Worm (Caenorhabditis elegans): ENCODE measurements around the gene F19G12.8.
A peak's percentile ranks its signal among the peaks of the same experiment; 100 is the strongest.

Gene F19G12.8

DNA sequence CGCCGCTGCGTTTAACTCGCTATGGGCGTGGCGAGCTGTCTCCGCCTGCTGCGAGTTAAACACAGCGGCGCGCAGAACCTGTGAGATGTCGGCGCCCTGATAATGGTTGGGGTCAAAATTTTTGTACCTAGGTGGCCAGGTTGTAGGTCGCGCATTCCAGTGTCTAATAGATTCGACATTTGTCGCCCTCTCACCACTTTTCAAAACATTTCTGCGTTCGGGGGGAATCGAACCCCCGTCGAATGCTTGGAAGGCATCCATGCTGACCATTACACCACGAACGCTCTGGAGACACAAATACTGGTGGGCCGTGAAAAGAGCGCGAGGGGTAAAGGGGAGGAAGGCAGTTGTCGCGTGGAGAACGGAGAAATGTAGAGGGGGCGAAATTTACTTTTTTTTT is 37.7 kb upstream of the F19G12.8 start (continued):
- TF ChIP-seq ceh-48 (tag; optimal IDR thresholded peaks at IDR 0.05) (peak; percentile 70), pag-3 (tag; optimal IDR thresholded peaks at IDR 0.05; ENCODE audit: borderline replicate concordance) (peak; percentile 29), fkh-10 (GFP tag; optimal IDR thresholded peaks at IDR 0.05) (peak; percentile 16), ceh-6 (GFP tag; optimal IDR thresholded peaks at IDR 0.05) (peak; percentile 90), ceh-2 (tag; optimal IDR thresholded peaks at IDR 0.05) (peak; percentile 68), hlh-15 (tag; optimal IDR thresholded peaks at IDR 0.05) (peak; percentile 61), C38D4.7 (GFP tag; optimal IDR thresholded peaks at IDR 0.05) (peak; percentile 78), ttx-3 (tag; optimal IDR thresholded peaks at IDR 0.05) (peak; percentile 83), mec-3 (tag; optimal IDR thresholded peaks at IDR 0.05; ENCODE audit: borderline replicate concordance) (no peak), rnt-1 (tag; optimal IDR thresholded peaks at IDR 0.05) (peak; percentile 85), pha-2 (tag; optimal IDR thresholded peaks at IDR 0.05) (peak; percentile 81), ceh-18 (tag; optimal IDR thresholded peaks at IDR 0.05) (peak; percentile 76), fkh-6 (tag; optimal IDR thresholded peaks at IDR 0.05) (peak; percentile 78), T23F11.4 (GFP tag; optimal IDR thresholded peaks at IDR 0.05) (peak; percentile 60), ets-4 (tag; optimal IDR thresholded peaks at IDR 0.05) (peak; percentile 62), ceh-14 (tag; optimal IDR thresholded peaks at IDR 0.05) (peak; percentile 57), ceh-31 (tag; optimal IDR thresholded peaks at IDR 0.05) (peak; percentile 68), hlh-13 (GFP tag; optimal IDR thresholded peaks at IDR 0.05) (peak; percentile 80), gmeb-2 (tag; optimal IDR thresholded peaks at IDR 0.05) (peak; percentile 85)

DNA sequence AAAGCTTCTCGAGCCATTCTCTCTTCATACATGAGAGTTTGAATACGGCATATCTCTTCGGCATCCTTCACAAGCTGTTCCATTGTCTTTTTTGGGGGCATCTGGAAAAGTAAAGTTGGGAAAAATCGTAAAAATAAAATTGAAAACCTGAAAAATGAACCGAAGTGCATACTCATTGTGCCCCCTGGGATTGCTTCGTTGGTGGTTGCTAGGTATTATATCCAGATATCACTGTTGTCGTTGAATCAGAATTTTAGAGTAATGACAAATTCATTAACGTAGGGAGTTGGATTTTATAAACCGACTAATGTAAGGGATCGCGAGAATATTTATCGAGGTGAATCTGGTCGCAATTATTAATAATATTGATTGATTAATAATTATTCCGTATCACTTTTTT is 35.6 kb upstream of the F19G12.8 start, which contains the start of gene F56C3.10:
F56C3.10 (minus strand) TSS at position 101 of the 400 bp plus-strand sequence.
- TF ChIP-seq ets-4 (tag; optimal IDR thresholded peaks at IDR 0.05) (no peak), pros-1 (tag; optimal IDR thresholded peaks at IDR 0.05) (no peak), odd-2 (tag; optimal IDR thresholded peaks at IDR 0.05) (no peak)

DNA sequence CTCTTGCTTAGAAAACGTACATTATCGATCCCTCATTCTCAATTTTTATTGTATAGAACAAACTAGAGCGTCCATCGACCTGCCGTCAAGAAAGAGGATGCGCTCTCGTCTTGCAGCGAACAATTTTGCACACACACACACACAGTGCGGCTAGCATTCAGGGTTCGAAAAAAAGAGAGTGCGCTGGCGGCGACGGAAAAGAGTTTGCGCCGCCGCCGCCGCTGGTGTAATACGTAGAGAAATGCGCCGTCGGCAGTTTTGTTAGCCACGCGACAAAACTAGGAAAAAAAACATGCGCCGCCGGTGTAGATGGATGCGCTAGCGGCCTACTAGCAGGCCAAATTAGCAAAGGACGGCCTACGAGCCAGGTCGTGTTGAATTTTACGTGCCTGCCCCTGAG is 33.6 kb upstream of the F19G12.8 start:
- TF ChIP-seq fkh-6 (tag; optimal IDR thresholded peaks at IDR 0.05) (no peak), sdc-2 (tag; optimal IDR thresholded peaks at IDR 0.05) (peak; percentile 64)

DNA sequence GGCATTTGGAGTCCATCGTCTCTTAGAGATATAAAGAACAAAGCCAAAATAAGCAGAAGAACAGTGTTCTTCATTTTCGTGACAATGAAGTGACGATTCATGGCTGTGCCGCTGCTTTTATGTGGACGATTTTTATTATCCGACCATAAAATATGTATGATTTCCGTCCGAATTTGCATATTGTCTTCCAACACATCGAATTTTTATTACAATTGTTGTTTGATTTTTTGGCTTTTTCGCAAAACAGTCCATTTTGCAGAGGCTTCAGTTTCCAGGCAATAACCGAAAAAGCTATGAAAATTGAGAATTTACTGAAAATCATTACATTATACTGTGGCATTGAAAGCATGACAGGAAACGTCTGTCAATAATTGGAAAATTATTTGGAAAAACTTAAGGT is 32.6 kb upstream of the F19G12.8 start, which contains the start of gene F56C3.8:
F56C3.8 (minus strand) TSS at position 101 of the 400 bp plus-strand sequence.
- TF ChIP-seq syd-9 (tag; optimal IDR thresholded peaks at IDR 0.05) (no peak), pat-9 (tag; optimal IDR thresholded peaks at IDR 0.05) (no peak), ets-4 (tag; optimal IDR thresholded peaks at IDR 0.05) (no peak)

DNA sequence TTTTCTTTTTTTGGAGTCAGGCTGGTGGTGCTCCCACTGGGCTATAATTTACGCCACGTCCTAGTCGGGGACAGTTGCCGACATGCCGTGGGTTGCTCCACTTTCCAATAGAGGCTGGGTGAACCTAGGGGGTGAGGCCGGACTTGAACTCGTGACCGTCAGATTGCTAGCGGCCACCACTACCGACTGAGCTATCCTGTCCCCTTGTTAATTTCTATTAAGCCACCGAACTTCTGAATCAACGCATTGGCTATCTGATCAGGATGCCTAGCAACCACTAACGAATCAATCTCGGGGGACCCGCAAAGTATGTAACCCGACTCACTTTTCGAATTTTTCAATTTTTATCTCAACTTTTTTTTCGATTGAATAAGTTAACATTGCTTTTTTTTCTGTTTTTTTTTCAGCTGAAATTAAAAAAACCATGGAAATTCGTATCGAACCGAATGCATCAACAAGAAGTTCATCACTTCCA is 30.2 kb upstream of the F19G12.8 start, which contains the start of gene F56C3.1:
F56C3.1 (plus strand) TSS at position 425 of the 475 bp plus-strand sequence.
- no peak for TF ChIP-seq pha-4 (tag; optimal IDR thresholded peaks at IDR 0.05)
- TF ChIP-seq npax-4 (tag; optimal IDR thresholded peaks at IDR 0.05) = no peak
- peak; percentile 93 for TF ChIP-seq sdc-2 (tag; optimal IDR thresholded peaks at IDR 0.05)
- TF ChIP-seq rnt-1 (tag; optimal IDR thresholded peaks at IDR 0.05) = no peak
- no peak for TF ChIP-seq dmd-4 (tag; optimal IDR thresholded peaks at IDR 0.05; ENCODE audit: borderline replicate concordance)

DNA sequence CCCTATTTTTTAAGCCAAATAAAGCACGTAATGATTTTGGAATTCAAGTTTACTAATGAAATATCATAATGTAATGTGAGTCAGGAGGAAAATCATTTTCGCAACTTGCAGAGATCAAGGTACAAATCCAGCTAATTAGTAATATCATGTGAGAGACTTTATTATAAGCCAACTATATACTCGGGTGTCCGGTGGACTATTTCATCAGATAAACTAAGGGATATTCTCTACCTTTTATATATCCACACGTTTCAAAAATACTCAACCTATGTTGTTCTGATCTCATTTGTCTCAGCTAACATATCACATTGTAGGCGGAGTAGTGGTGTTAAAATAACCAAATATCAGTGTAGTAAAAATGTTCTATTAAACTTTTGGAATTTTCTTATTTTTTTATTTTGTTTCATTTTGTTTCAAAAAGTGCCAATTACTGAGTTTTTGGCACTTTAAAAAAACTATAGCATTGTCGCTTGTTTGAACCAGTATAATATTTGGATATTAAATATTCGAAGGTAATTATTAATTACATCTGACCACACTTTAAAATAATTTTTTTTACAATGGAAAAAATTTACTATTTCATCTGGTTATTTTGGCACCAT is 27.6 kb upstream of the F19G12.8 start:
- TF ChIP-seq nfya-1 (tag; optimal IDR thresholded peaks at IDR 0.05) = peak; percentile 19
- peak; percentile 98 for TF ChIP-seq sdc-2 (tag; optimal IDR thresholded peaks at IDR 0.05)
- no peak for TF ChIP-seq pat-9 (tag; optimal IDR thresholded peaks at IDR 0.05)
- TF ChIP-seq ceh-31 (tag; optimal IDR thresholded peaks at IDR 0.05) = peak; percentile 44
- TF ChIP-seq unc-42 (tag; optimal IDR thresholded peaks at IDR 0.05) = peak; percentile 50
- TF ChIP-seq hlh-30 (tag; optimal IDR thresholded peaks at IDR 0.05; ENCODE audit: insufficient read depth) = peak; percentile 73
- no peak for TF ChIP-seq ceh-18 (tag; optimal IDR thresholded peaks at IDR 0.05)

Measured in whole organism, late embryonic.